Fruit fly (Drosophila melanogaster) S2 (cell line): ENCODE measurements around the gene pdm2.

Experiments
- CG8478 ChIP-seq: fragments of >200 bp; optimal IDR thresholded peaks from 2 replicates; lab custom pipeline; 2018
- CTCF ChIP-seq, 2 experiments: fragments of >200 bp; optimal IDR thresholded peaks; 2 replicates each; lab custom pipeline; 2018

DNA sequence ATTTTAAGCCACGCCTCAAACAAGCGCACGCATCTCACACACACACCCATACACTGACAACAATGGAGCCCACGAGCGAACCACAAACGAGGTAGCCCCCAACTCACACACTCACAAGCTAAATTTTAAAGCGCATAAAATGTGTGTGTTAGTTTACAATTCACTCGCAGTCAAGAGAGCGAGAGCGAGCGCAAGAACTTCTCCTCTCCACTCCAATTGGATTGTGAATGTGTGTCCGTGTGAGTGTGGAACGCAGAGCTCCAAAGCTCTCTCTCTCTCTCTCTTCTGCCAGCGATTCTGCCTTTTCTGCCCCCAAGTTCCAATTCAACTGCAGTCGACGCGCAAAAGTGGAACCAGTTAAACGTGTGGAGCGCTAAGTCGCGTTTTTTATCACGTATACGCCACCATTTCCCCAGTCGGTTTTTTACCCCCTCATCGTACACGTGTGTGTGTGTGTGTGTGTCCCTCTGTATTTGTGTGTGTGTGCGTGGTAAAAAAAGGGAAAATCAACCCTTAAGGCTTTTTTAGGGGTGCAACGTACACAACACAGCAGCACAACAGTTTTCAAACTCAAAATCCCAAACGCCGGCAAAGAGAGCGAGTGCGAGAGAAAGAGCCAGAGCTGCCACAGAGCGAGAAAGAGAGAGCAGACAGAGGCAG is 38.8 kb upstream of the pdm2 start:
- peak; percentile 72 for TF ChIP-seq CG8478 (lab: Kevin White, UChicago)
- TF ChIP-seq CTCF (optimal IDR thresholded peaks at IDR 0.05; lab: Kevin White, UChicago) = no peak
